Worm (Caenorhabditis elegans) whole organism, early embryonic: ENCODE results near the gene cest-8.

ENCODE experiments used
- B0310.2 ChIP-seq: sonication (generic microtip); optimal IDR thresholded peaks from 2 replicates; lab custom pipeline; 2016; ENCODE audit warnings: mild to moderate bottlenecking, missing genetic modification characterization, missing compliant biosample characterization
- F13C5.2 ChIP-seq: sonication (generic microtip); optimal IDR thresholded peaks from 2 replicates; lab custom pipeline; 2017; ENCODE audit warnings: mild to moderate bottlenecking, missing genetic modification characterization, inconsistent platforms, missing compliant biosample characterization
- aly-1 ChIP-seq: sonication (generic microtip); optimal IDR thresholded peaks from 2 replicates; lab custom pipeline; 2016; ENCODE audit warnings: missing genetic modification characterization, missing compliant biosample characterization
- ama-1 ChIP-seq: fragments of 150-350 bp; optimal IDR thresholded peaks from 2 replicates; lab custom pipeline; 2014
- ceh-13 ChIP-seq: fragments of 200-800 bp; sonication (Bioruptor generic); optimal IDR thresholded peaks from 2 replicates; lab custom pipeline; 2018; ENCODE audit warnings: mild to moderate bottlenecking, missing genetic modification characterization, missing compliant biosample characterization
- flt-1 ChIP-seq: fragments of 200-800 bp; sonication (Bioruptor generic); IDR thresholded peaks from 2 replicates; pipeline ENCODE4 v1.3.6; 2022; ENCODE audit warnings: missing genetic modification characterization, missing compliant biosample characterization
- hmbx-1 ChIP-seq: sonication (generic microtip); optimal IDR thresholded peaks from 2 replicates; lab custom pipeline; 2016; ENCODE audit warnings: mild to moderate bottlenecking, missing genetic modification characterization, missing compliant biosample characterization
- hmg-4 ChIP-seq: fragments of 200-800 bp; sonication (Bioruptor generic); optimal IDR thresholded peaks from 2 replicates; lab custom pipeline; 2018; ENCODE audit warnings: mild to moderate bottlenecking, missing genetic modification characterization, missing compliant biosample characterization
- hnd-1 ChIP-seq: sonication (generic microtip); optimal IDR thresholded peaks from 2 replicates; lab custom pipeline; 2016; ENCODE audit warnings: missing genetic modification characterization, missing compliant biosample characterization
- scrt-1 ChIP-seq: fragments of 200-800 bp; sonication (Bioruptor generic); IDR thresholded peaks from 2 replicates; pipeline ENCODE4 v1.3.6; 2022; ENCODE audit warnings: missing genetic modification characterization, missing compliant biosample characterization
- sea-1 ChIP-seq: fragments of 200-800 bp; sonication (Bioruptor generic); conservative IDR thresholded peaks from 2 replicates; pipeline ENCODE4 v1.3.6; 2022; ENCODE audit warnings: missing genetic modification characterization, missing compliant biosample characterization
- tbx-11 ChIP-seq: fragments of 200-800 bp; sonication (Bioruptor generic); IDR thresholded peaks from 2 replicates; pipeline ENCODE4 v1.3.6; 2022; ENCODE audit warnings: missing genetic modification characterization, missing compliant biosample characterization
- tra-4 ChIP-seq: sonication (generic microtip); optimal IDR thresholded peaks from 2 replicates; lab custom pipeline; 2017; ENCODE audit warnings: missing genetic modification characterization, missing compliant biosample characterization

ce11 chrX:12182684-12183477 is 36.6 kb upstream of the cest-8 start:
- TF ChIP-seq scrt-1 (GFP tag; lab: Robert Waterston, UW) (no peak), ceh-13 (GFP tag; lab: Kevin White, UChicago) (no peak), F13C5.2 (tag; lab: Kevin White, UChicago) (peak; percentile 25), ama-1 (no peak), aly-1 (no peak), tra-4 (tag; lab: Kevin White, UChicago) (no peak), hnd-1 (no peak), hmbx-1 (no peak), tbx-11 (GFP tag; lab: Robert Waterston, UW) (no peak), flt-1 (GFP tag; lab: Robert Waterston, UW) (no peak), hmg-4 (GFP tag; lab: Kevin White, UChicago) (peak; percentile 2), sea-1 (GFP tag; lab: Robert Waterston, UW) (no peak), B0310.2 (tag; lab: Kevin White, UChicago) (no peak)
